Fruit fly (Drosophila melanogaster): ENCODE measurements around the gene CG3156.

The CG3156 gene

DNA sequence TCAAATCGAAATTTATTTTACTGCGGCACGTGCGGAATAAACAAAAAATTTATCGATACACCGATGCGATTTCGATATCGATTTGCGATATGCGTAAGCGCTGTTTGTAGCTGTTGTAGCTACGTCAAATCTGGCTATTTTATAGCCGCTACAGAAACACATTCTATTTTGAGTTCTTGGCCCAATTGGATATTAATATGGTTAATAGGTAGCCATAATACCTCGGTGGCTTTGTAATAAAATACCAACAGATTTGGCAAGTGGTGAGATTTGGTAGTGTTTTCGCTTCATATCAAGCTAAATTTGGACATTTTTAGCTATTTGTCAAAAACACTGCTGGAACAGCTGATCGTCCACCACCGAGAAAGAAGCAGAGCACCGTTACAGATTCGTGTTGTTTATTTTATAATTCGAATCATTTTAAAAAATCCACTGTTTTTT is at the start of gene CG3156, which contains the start of gene CG18273 (continued):
- TF ChIP-seq Hsf (GFP tag; optimal IDR thresholded peaks at IDR 0.05): no peak
- TF ChIP-seq dan (GFP tag; IDR thresholded peaks at IDR 0.05): no peak
- TF ChIP-seq Sry-β (GFP tag; optimal IDR thresholded peaks at IDR 0.05): peak; percentile 94
- peak; percentile 94 for TF ChIP-seq CG17385 (GFP tag; optimal IDR thresholded peaks at IDR 0.05)
- no peak for TF ChIP-seq CG3726 (GFP tag; IDR thresholded peaks at IDR 0.05)
- no peak for TF ChIP-seq CG3838 (GFP tag; optimal IDR thresholded peaks at IDR 0.05)
- no peak for TF ChIP-seq CG13123 (GFP tag; optimal IDR thresholded peaks at IDR 0.05)
- no peak for TF ChIP-seq CG11560 (tag; IDR thresholded peaks at IDR 0.05)
- no peak for TF ChIP-seq CG6654 (GFP tag; optimal IDR thresholded peaks at IDR 0.05)
- TF ChIP-seq CG15514 (GFP tag; optimal IDR thresholded peaks at IDR 0.05): peak; percentile 69
- TF ChIP-seq CG7556 (GFP tag; optimal IDR thresholded peaks at IDR 0.05): no peak
- TF ChIP-seq br (optimal IDR thresholded peaks at IDR 0.05): no peak
- peak; percentile 43 for TF ChIP-seq CG2120 (GFP tag; optimal IDR thresholded peaks at IDR 0.05)
- peak; percentile 1 for TF ChIP-seq jumu (GFP tag; optimal IDR thresholded peaks at IDR 0.05)
- TF ChIP-seq H2.0 (GFP tag; IDR thresholded peaks at IDR 0.05): no peak
- TF ChIP-seq h (optimal IDR thresholded peaks at IDR 0.05): no peak
- no peak for TF ChIP-seq da (GFP tag; optimal IDR thresholded peaks at IDR 0.05)
- peak; percentile 21 for TF ChIP-seq gsb-n (tag; optimal IDR thresholded peaks at IDR 0.05)
- TF ChIP-seq Rx (GFP tag; IDR thresholded peaks at IDR 0.05): no peak
- peak; percentile 56; the same call in 2 of the 3 replicates for TF ChIP-seq CG16813 (GFP tag; IDR thresholded peaks at IDR 0.05; ENCODE audit: partially characterized antibody)
- no peak for TF ChIP-seq CG13296 (GFP tag; optimal IDR thresholded peaks at IDR 0.05)
- TF ChIP-seq Elba2 (GFP tag; optimal IDR thresholded peaks at IDR 0.05): peak; percentile 82
- TF ChIP-seq insv (GFP tag; optimal IDR thresholded peaks at IDR 0.05): peak in 1 of 2 experiments; percentile 92
- TF ChIP-seq CG11085 (GFP tag; IDR thresholded peaks at IDR 0.05): no peak
- TF ChIP-seq CG7271 (tag; optimal IDR thresholded peaks at IDR 0.05): no peak
- no peak for TF ChIP-seq CG8089 (GFP tag; optimal IDR thresholded peaks at IDR 0.05)
- peak; percentile 46 for TF ChIP-seq CG1792 (GFP tag; optimal IDR thresholded peaks at IDR 0.05)
- 0 out of 2 replicates have a peak, but pooled peaks have one; percentile 7 for TF ChIP-seq CG6689 (GFP tag; IDR thresholded peaks at IDR 0.05)
- peak in 1 of 3 experiments; percentile 11 for TF ChIP-seq Stat92E (GFP tag; optimal IDR thresholded peaks at IDR 0.05)
- 0 out of 2 replicates have a peak, but pooled peaks have one; percentile 23 for TF ChIP-seq CG3847 (GFP tag; IDR thresholded peaks at IDR 0.05)
- no peak for TF ChIP-seq ase (GFP tag; IDR thresholded peaks at IDR 0.05)
- TF ChIP-seq hb (GFP tag; IDR thresholded peaks at IDR 0.05; ENCODE audit: partially characterized antibody): 0 out of 3 replicates have a peak, but pooled peaks have one; percentile 43
- TF ChIP-seq CG4730 (GFP tag; IDR thresholded peaks at IDR 0.05): no peak
- TF ChIP-seq Bgb (GFP tag; IDR thresholded peaks at IDR 0.05; ENCODE audit: partially characterized antibody): peak; percentile 21; the same call in 1 of the 2 replicates
- TF ChIP-seq CG7987 (GFP tag; optimal IDR thresholded peaks at IDR 0.05): no peak
- peak; percentile 43; the same call in 1 of the 3 replicates for TF ChIP-seq vnd (GFP tag; IDR thresholded peaks at IDR 0.05; ENCODE audit: partially characterized antibody)
- TF ChIP-seq dm (GFP tag; optimal IDR thresholded peaks at IDR 0.05): peak; percentile 88
- TF ChIP-seq crc (GFP tag; optimal IDR thresholded peaks at IDR 0.05): no peak
- no peak for TF ChIP-seq Deaf1 (tag; optimal IDR thresholded peaks at IDR 0.05)
- TF ChIP-seq CG3281 (GFP tag; optimal IDR thresholded peaks at IDR 0.05): peak; percentile 25
- TF ChIP-seq Bdp1 (GFP tag; optimal IDR thresholded peaks at IDR 0.05): no peak
- TF ChIP-seq dysf (GFP tag; IDR thresholded peaks at IDR 0.05): 0 out of 3 replicates have a peak, but pooled peaks have one; percentile 11
- peak; percentile 65 for TF ChIP-seq nmo (GFP tag; optimal IDR thresholded peaks at IDR 0.05)
- TF ChIP-seq lab (GFP tag; optimal IDR thresholded peaks at IDR 0.05): no peak
- peak; percentile 20; the same call in 1 of the 2 replicates for TF ChIP-seq slbo (GFP tag; IDR thresholded peaks at IDR 0.05)
- TF ChIP-seq CG3995 (GFP tag; optimal IDR thresholded peaks at IDR 0.05): peak; percentile 17
- peak; percentile 43 for TF ChIP-seq CG13624 (GFP tag; optimal IDR thresholded peaks at IDR 0.05)
- peak; percentile 52 for TF ChIP-seq YL-1 (GFP tag; optimal IDR thresholded peaks at IDR 0.05)
- no peak for TF ChIP-seq Hmx (GFP tag; optimal IDR thresholded peaks at IDR 0.05)
- no peak for TF ChIP-seq CG6765 (GFP tag; optimal IDR thresholded peaks at IDR 0.05)
- TF ChIP-seq CG43689 (GFP tag; IDR thresholded peaks at IDR 0.05): no peak

Data from whole organism, embryonic.